Worm (Caenorhabditis elegans): ENCODE results near the gene eas-1.

DNA sequence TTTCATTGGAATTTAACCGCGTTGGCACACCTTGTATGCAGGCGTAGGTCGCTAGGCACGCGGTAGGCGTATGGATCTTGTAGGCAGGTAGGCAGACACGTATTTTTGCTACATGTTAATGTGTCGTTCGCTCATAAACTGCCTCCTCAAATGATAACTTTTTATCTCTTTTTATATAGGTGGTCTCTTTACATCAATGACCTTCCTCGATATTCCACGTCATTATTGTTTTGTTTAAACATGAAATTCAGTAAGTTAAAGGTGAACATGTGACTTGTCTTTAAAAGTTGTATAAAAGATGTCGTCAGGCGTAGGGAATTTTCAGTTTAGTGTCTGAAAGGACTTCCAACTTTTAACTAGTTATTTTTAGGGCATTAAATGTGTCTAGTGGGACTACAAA, 7.5 kb downstream of the eas-1 start:
- no peak for TF ChIP-seq lin-13 (tag; optimal IDR thresholded peaks at IDR 0.05)
- no peak for TF ChIP-seq unc-62 (GFP tag; optimal IDR thresholded peaks at IDR 0.05)
- TF ChIP-seq nhr-237 (tag; optimal IDR thresholded peaks at IDR 0.05) = no peak
- TF ChIP-seq sptf-1 (tag; optimal IDR thresholded peaks at IDR 0.05) = no peak
- no peak for TF ChIP-seq elt-1 (tag; optimal IDR thresholded peaks at IDR 0.05; ENCODE audit: borderline replicate concordance, insufficient read depth)
- no peak for TF ChIP-seq drap-1 (GFP tag; optimal IDR thresholded peaks at IDR 0.05)
- TF ChIP-seq nhr-76 (tag; optimal IDR thresholded peaks at IDR 0.05) = no peak
- TF ChIP-seq lsy-2 (tag; optimal IDR thresholded peaks at IDR 0.05) = no peak
- no peak for TF ChIP-seq mep-1 (tag; optimal IDR thresholded peaks at IDR 0.05)
